Worm (Caenorhabditis elegans) whole organism, young adult: Measurements from ENCODE around the gene nspc-13.

ENCODE experiments used
- C06A6.2 ChIP-seq: fragments of 200-800 bp; sonication (Bioruptor generic); conservative IDR thresholded peaks from 2 replicates; pipeline ENCODE4 v1.3.6; 2022; ENCODE audit warnings: missing genetic modification characterization, missing compliant biosample characterization
- D2030.7 ChIP-seq: fragments of 200-800 bp; sonication (Bioruptor generic); IDR thresholded peaks from 2 replicates; pipeline ENCODE4 v1.3.6; 2022; ENCODE audit warnings: missing genetic modification reagents, missing genetic modification characterization, missing compliant biosample characterization
- F33H1.4 ChIP-seq: fragments of 200-800 bp; sonication (Bioruptor generic); IDR thresholded peaks from 2 replicates; pipeline ENCODE4 v1.3.6; 2022; ENCODE audit warnings: missing genetic modification reagents, missing genetic modification characterization, missing compliant biosample characterization
- T26A5.8 ChIP-seq: sonication (generic microtip); optimal IDR thresholded peaks from 2 replicates; lab custom pipeline; 2016; ENCODE audit warnings: missing genetic modification characterization, missing compliant biosample characterization
- Y53F4B.3 ChIP-seq: fragments of 200-800 bp; sonication (Bioruptor generic); IDR thresholded peaks from 2 replicates; pipeline ENCODE4 v1.3.6; 2022; ENCODE audit warnings: missing genetic modification reagents, missing genetic modification characterization, missing compliant biosample characterization
- ZK185.1 ChIP-seq: sonication (generic microtip); optimal IDR thresholded peaks from 2 replicates; lab custom pipeline; 2016; ENCODE audit warnings: mild to moderate bottlenecking, missing genetic modification characterization, missing compliant biosample characterization; ENCODE audit not compliant: poor library complexity, severe bottlenecking
- aptf-2 ChIP-seq: fragments of 200-800 bp; sonication (Bioruptor generic); conservative IDR thresholded peaks from 2 replicates; pipeline ENCODE4 v1.3.6; 2022; ENCODE audit warnings: missing genetic modification reagents, missing genetic modification characterization, missing compliant biosample characterization
- aptf-3 ChIP-seq: fragments of 200-800 bp; sonication (Bioruptor generic); IDR thresholded peaks from 2 replicates; pipeline ENCODE4 v1.3.6; 2022; ENCODE audit warnings: missing genetic modification characterization, missing compliant biosample characterization
- atf-7 ChIP-seq: sonication (generic microtip); optimal IDR thresholded peaks from 2 replicates; lab custom pipeline; 2017; ENCODE audit warnings: mild to moderate bottlenecking, missing genetic modification characterization, missing compliant biosample characterization
- athp-1 ChIP-seq: sonication (generic microtip); optimal IDR thresholded peaks from 2 replicates; lab custom pipeline; 2017; ENCODE audit warnings: mild to moderate bottlenecking, missing genetic modification characterization, missing compliant biosample characterization
- attf-3 ChIP-seq: fragments of 200-800 bp; sonication (Bioruptor generic); conservative IDR thresholded peaks from 2 replicates; pipeline ENCODE4 v1.3.6; 2022; ENCODE audit warnings: missing genetic modification reagents, missing genetic modification characterization, missing compliant biosample characterization
- attf-6 ChIP-seq: fragments of 200-800 bp; sonication (Bioruptor generic); IDR thresholded peaks from 2 replicates; pipeline ENCODE4 v1.3.6; 2022; ENCODE audit warnings: missing genetic modification reagents, missing genetic modification characterization, missing compliant biosample characterization
- bed-2 ChIP-seq: fragments of 200-800 bp; sonication (Bioruptor generic); IDR thresholded peaks from 2 replicates; pipeline ENCODE4 v1.3.6; 2022; ENCODE audit warnings: missing genetic modification reagents, missing genetic modification characterization, missing compliant biosample characterization
- cebp-1 ChIP-seq, 2 experiments: fragments of 200-800 bp in 1 of 2; sonication (Bioruptor generic) in 1 of 2; sonication (generic microtip) in 1 of 2; IDR thresholded peaks in 1 of 2; optimal IDR thresholded peaks in 1 of 2; 2 replicates each; pipeline versions ENCODE4 v1.3.6 to Lab custom; 2017 to 2022; ENCODE audit warnings: missing compliant biosample characterization in 2 of 2, missing genetic modification characterization in 2 of 2, mild to moderate bottlenecking in 1 of 2, missing genetic modification reagents in 1 of 2, moderate library complexity in 1 of 2
- cebp-2 ChIP-seq: fragments of 200-800 bp; sonication (Bioruptor generic); IDR thresholded peaks from 2 replicates; pipeline ENCODE4 v1.3.6; 2022; ENCODE audit warnings: missing genetic modification characterization, missing compliant biosample characterization
- ceh-100 ChIP-seq: fragments of 200-800 bp; sonication (Bioruptor generic); IDR thresholded peaks from 2 replicates; pipeline ENCODE4 v1.3.6; 2022; ENCODE audit warnings: missing genetic modification reagents, missing genetic modification characterization, missing compliant biosample characterization
- ceh-79 ChIP-seq: sonication (generic microtip); optimal IDR thresholded peaks from 2 replicates; lab custom pipeline; 2017; ENCODE audit warnings: mild to moderate bottlenecking, missing genetic modification characterization, missing compliant biosample characterization
- ceh-91 ChIP-seq: fragments of 200-800 bp; sonication (Bioruptor generic); IDR thresholded peaks from 2 replicates; pipeline ENCODE4 v1.3.6; 2022; ENCODE audit warnings: missing genetic modification reagents, missing genetic modification characterization, missing compliant biosample characterization
- egl-18 ChIP-seq: fragments of 200-800 bp; sonication (Bioruptor generic); IDR thresholded peaks from 2 replicates; pipeline ENCODE4 v1.3.6; 2022; ENCODE audit warnings: missing genetic modification reagents, missing genetic modification characterization, missing compliant biosample characterization
- egrh-3 ChIP-seq: fragments of 200-800 bp; sonication (Bioruptor generic); IDR thresholded peaks from 2 replicates; pipeline ENCODE4 v1.3.6; 2022; ENCODE audit warnings: missing genetic modification reagents, missing genetic modification characterization, missing compliant biosample characterization
- ets-4 ChIP-seq: fragments of 200-800 bp; sonication (Bioruptor generic); optimal IDR thresholded peaks from 2 replicates; lab custom pipeline; 2018; ENCODE audit warnings: mild to moderate bottlenecking, missing genetic modification characterization, missing compliant biosample characterization
- hlh-12 ChIP-seq: sonication (generic microtip); optimal IDR thresholded peaks from 2 replicates; lab custom pipeline; 2016; ENCODE audit warnings: missing genetic modification characterization, missing compliant biosample characterization
- hmg-1.2 ChIP-seq: fragments of 200-800 bp; sonication (Bioruptor generic); IDR thresholded peaks from 2 replicates; pipeline ENCODE4 v1.3.6; 2022; ENCODE audit warnings: missing genetic modification reagents, missing genetic modification characterization, missing compliant biosample characterization
- lag-1 ChIP-seq: fragments of 200-800 bp; sonication (Bioruptor generic); IDR thresholded peaks from 2 replicates; pipeline ENCODE4 v1.3.6; 2022; ENCODE audit warnings: missing genetic modification reagents, missing genetic modification characterization, missing compliant biosample characterization
- let-526 ChIP-seq: fragments of 200-800 bp; sonication (Bioruptor generic); IDR thresholded peaks from 2 replicates; pipeline ENCODE4 v1.3.6; 2022; ENCODE audit warnings: missing genetic modification reagents, missing genetic modification characterization, missing compliant biosample characterization
- let-607 ChIP-seq, 2 experiments: fragments of 200-800 bp in 1 of 2; sonication (Bioruptor generic) in 1 of 2; sonication (generic microtip) in 1 of 2; optimal IDR thresholded peaks; 2 replicates each; lab custom pipeline; 2016 to 2018; ENCODE audit warnings: mild to moderate bottlenecking in 2 of 2, missing compliant biosample characterization in 2 of 2, missing genetic modification characterization in 2 of 2, moderate library complexity in 2 of 2, missing genotype in 1 of 2
- lin-35 ChIP-seq, 3 experiments: fragments of 150-350 bp in 2 of 3; sonication (generic microtip) in 1 of 3; optimal IDR thresholded peaks; 2 replicates each; lab custom pipeline; 2014 to 2018; ENCODE audit warnings: missing biosample characterization in 3 of 3, missing genetic modification characterization in 3 of 3, missing genetic modification reagents in 3 of 3
- lin-40 ChIP-seq: sonication (generic microtip); optimal IDR thresholded peaks from 2 replicates; lab custom pipeline; 2016; ENCODE audit warnings: missing genetic modification characterization, mild to moderate bottlenecking, missing compliant biosample characterization, missing genotype, missing genetic modification reagents
- lsy-27 ChIP-seq: sonication (generic microtip); optimal IDR thresholded peaks from 2 replicates; lab custom pipeline; 2017; ENCODE audit warnings: missing genetic modification characterization, mild to moderate bottlenecking, missing compliant biosample characterization, antibody characterized with exemption, missing genotype, borderline replicate concordance; ENCODE audit not compliant: insufficient read depth
- mel-28 ChIP-seq: sonication (generic microtip); optimal IDR thresholded peaks from 2 replicates; lab custom pipeline; 2016; ENCODE audit warnings: borderline replicate concordance, mild to moderate bottlenecking, missing genetic modification characterization, missing compliant biosample characterization
- nhr-120 ChIP-seq: fragments of 200-800 bp; sonication (Bioruptor generic); IDR thresholded peaks from 2 replicates; pipeline ENCODE4 v1.3.6; 2022; ENCODE audit warnings: missing genetic modification characterization, missing compliant biosample characterization
- nhr-90 ChIP-seq: sonication (generic microtip); optimal IDR thresholded peaks from 2 replicates; lab custom pipeline; 2016; ENCODE audit warnings: missing genotype, mild to moderate bottlenecking, missing genetic modification characterization, missing compliant biosample characterization
- pbrm-1 ChIP-seq: fragments of 200-800 bp; sonication (Bioruptor generic); IDR thresholded peaks from 2 replicates; pipeline ENCODE4 v1.3.6; 2022; ENCODE audit warnings: missing genetic modification reagents, missing genetic modification characterization, missing compliant biosample characterization
- repo-1 ChIP-seq: sonication (generic microtip); optimal IDR thresholded peaks from 2 replicates; lab custom pipeline; 2017; ENCODE audit warnings: mild to moderate bottlenecking, missing genetic modification characterization, missing compliant biosample characterization
- rpc-1 ChIP-seq, 2 experiments: fragments of 150-350 bp in 1 of 2; sonication (generic microtip) in 1 of 2; optimal IDR thresholded peaks; 2 replicates each; lab custom pipeline; 2014 to 2018; ENCODE audit warnings: missing biosample characterization in 1 of 2, missing genetic modification characterization in 1 of 2, missing genetic modification reagents in 1 of 2, missing genotype in 1 of 2
- sea-2 ChIP-seq: fragments of 200-800 bp; sonication (Bioruptor generic); IDR thresholded peaks from 2 replicates; pipeline ENCODE4 v1.3.6; 2022; ENCODE audit warnings: missing genetic modification characterization, missing compliant biosample characterization
- snpc-1.3 ChIP-seq: sonication (generic microtip); optimal IDR thresholded peaks from 2 replicates; lab custom pipeline; 2017; ENCODE audit warnings: missing genetic modification characterization, mild to moderate bottlenecking, missing compliant biosample characterization, antibody characterized with exemption, moderate library complexity, missing genotype, missing genetic modification reagents; ENCODE audit not compliant: insufficient read depth
- sptf-2 ChIP-seq: fragments of 200-800 bp; sonication (Bioruptor generic); optimal IDR thresholded peaks from 2 replicates; lab custom pipeline; 2018; ENCODE audit warnings: mild to moderate bottlenecking, missing genetic modification characterization, missing compliant biosample characterization
- tbx-9 ChIP-seq: sonication (generic microtip); optimal IDR thresholded peaks from 2 replicates; lab custom pipeline; 2016; ENCODE audit warnings: borderline replicate concordance, missing genetic modification characterization, inconsistent platforms, missing compliant biosample characterization
- unc-130 ChIP-seq: sonication (generic microtip); optimal IDR thresholded peaks from 2 replicates; lab custom pipeline; 2016; ENCODE audit warnings: missing genetic modification reagents, missing genetic modification characterization, missing compliant biosample characterization
- xnd-1 ChIP-seq: sonication (generic microtip); optimal IDR thresholded peaks from 2 replicates; lab custom pipeline; 2016; ENCODE audit warnings: missing genotype, missing genetic modification reagents, missing genetic modification characterization, missing compliant biosample characterization
- zim-3 ChIP-seq: sonication (generic microtip); optimal IDR thresholded peaks from 2 replicates; lab custom pipeline; 2017; ENCODE audit warnings: mild to moderate bottlenecking, missing genetic modification characterization, moderate library complexity, missing compliant biosample characterization
- ztf-6 ChIP-seq: fragments of 200-800 bp; sonication (Bioruptor generic); IDR thresholded peaks from 2 replicates; pipeline ENCODE4 v1.3.6; 2022; ENCODE audit warnings: missing genetic modification reagents, missing genetic modification characterization, missing compliant biosample characterization

Gene nspc-13

DNA sequence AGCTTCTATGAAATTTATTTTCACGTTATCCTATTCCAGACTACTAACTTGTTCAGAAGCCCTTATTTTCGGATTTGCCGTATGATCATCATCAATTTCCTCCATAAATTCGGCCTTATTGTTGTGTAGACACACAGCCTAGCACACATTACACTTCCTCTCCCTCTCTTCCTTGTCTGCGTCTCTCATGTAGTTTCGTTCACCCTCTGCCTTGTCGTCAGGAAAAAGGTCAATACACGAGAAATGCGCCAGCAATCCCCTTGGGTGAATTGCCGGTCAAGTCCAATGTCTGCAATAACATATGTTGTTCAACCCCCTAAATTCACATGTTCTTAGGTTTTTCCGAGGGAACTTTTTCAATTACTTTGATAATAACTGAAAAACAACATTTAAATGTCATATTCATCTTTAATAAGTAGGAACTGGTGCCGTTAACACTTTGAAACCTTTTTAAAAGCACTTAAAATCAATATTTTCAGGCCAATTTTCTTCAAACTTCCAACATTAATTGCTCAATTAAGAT, 36.6 kb downstream of the nspc-13 start, which contains the start of gene F17E5.2 (continued):
- TF ChIP-seq ceh-91 = no peak
- no peak for TF ChIP-seq hlh-12 (tag; lab: Kevin White, UChicago)
- 0 out of 2 replicates have a peak, but pooled peaks have one; percentile 32 for TF ChIP-seq attf-3
- no peak for TF ChIP-seq xnd-1 (tag; lab: Kevin White, UChicago)
- peak; percentile 70 for TF ChIP-seq C06A6.2 (GFP tag; lab: Robert Waterston, UW)
- TF ChIP-seq athp-1 (tag; lab: Kevin White, UChicago) = peak; percentile 6
- TF ChIP-seq cebp-2 = no peak
- TF ChIP-seq sptf-2 (GFP tag; lab: Kevin White, UChicago) = no peak
- no peak for TF ChIP-seq egrh-3
- 0 out of 2 replicates have a peak, but pooled peaks have one; percentile 10 for TF ChIP-seq cebp-1 (GFP tag; IDR thresholded peaks at IDR 0.05; lab: Robert Waterston, UW)
- TF ChIP-seq cebp-1 (tag; optimal IDR thresholded peaks at IDR 0.05; lab: Kevin White, UChicago) = no peak
- TF ChIP-seq hmg-1.2 (GFP tag; lab: Robert Waterston, UW) = peak; percentile 87
- peak; percentile 19 for TF ChIP-seq atf-7 (tag; lab: Kevin White, UChicago)
- no peak for TF ChIP-seq lag-1 (GFP tag; lab: Robert Waterston, UW)
- TF ChIP-seq lsy-27 = no peak
- TF ChIP-seq nhr-90 = no peak
- no peak for TF ChIP-seq snpc-1.3 (tag; lab: Kevin White, UChicago)
- TF ChIP-seq unc-130 (GFP tag; lab: Kevin White, UChicago) = no peak
- TF ChIP-seq sea-2 = no peak
- TF ChIP-seq lin-40 (tag; lab: Kevin White, UChicago) = peak; percentile 93
- TF ChIP-seq repo-1 (tag; lab: Kevin White, UChicago) = peak; percentile 65
- no peak for TF ChIP-seq zim-3 (tag; lab: Kevin White, UChicago)
- no peak for TF ChIP-seq Y53F4B.3 (GFP tag; lab: Robert Waterston, UW)
- TF ChIP-seq F33H1.4 (GFP tag; lab: Robert Waterston, UW) = no peak
- TF ChIP-seq egl-18 (GFP tag; lab: Robert Waterston, UW) = 0 out of 2 replicates have a peak, but pooled peaks have one; percentile 61
- TF ChIP-seq let-526 (GFP tag; lab: Robert Waterston, UW) = peak; percentile 47; the same call in 1 of the 2 replicates
- TF ChIP-seq ztf-6 = 0 out of 2 replicates have a peak, but pooled peaks have one; percentile 5
- TF ChIP-seq ceh-100 = no peak
- TF ChIP-seq ceh-79 = no peak
- no peak for TF ChIP-seq D2030.7 (GFP tag; lab: Robert Waterston, UW)
- TF ChIP-seq pbrm-1 (GFP tag; lab: Robert Waterston, UW) = peak; percentile 86
- no peak for TF ChIP-seq nhr-120 (GFP tag; lab: Robert Waterston, UW)
- TF ChIP-seq ZK185.1 (tag; lab: Kevin White, UChicago) = peak; percentile 61
- TF ChIP-seq rpc-1 (optimal IDR thresholded peaks at IDR 0.05; lab: Kevin White, UChicago) = no peak
- no peak for TF ChIP-seq rpc-1 (tag; optimal IDR thresholded peaks at IDR 0.05; lab: Kevin White, UChicago)
- TF ChIP-seq T26A5.8 = no peak
- no peak for TF ChIP-seq mel-28
- TF ChIP-seq tbx-9 (tag; lab: Kevin White, UChicago) = no peak
- peak; percentile 67 to 72 for TF ChIP-seq let-607 (tag; optimal IDR thresholded peaks at IDR 0.05; lab: Kevin White, UChicago)
- TF ChIP-seq aptf-2 (GFP tag; lab: Robert Waterston, UW) = no peak
- TF ChIP-seq ets-4 = no peak
- no peak for TF ChIP-seq aptf-3 (GFP tag; lab: Robert Waterston, UW)
- peak in 1 of 3 experiments; percentile 93 for TF ChIP-seq lin-35 (GFP tag; optimal IDR thresholded peaks at IDR 0.05; lab: Kevin White, UChicago)
- TF ChIP-seq attf-6 = no peak
- TF ChIP-seq bed-2 (GFP tag; lab: Robert Waterston, UW) = no peak
